Fruit fly (Drosophila melanogaster): ENCODE data around the gene CG13978.

DNA sequence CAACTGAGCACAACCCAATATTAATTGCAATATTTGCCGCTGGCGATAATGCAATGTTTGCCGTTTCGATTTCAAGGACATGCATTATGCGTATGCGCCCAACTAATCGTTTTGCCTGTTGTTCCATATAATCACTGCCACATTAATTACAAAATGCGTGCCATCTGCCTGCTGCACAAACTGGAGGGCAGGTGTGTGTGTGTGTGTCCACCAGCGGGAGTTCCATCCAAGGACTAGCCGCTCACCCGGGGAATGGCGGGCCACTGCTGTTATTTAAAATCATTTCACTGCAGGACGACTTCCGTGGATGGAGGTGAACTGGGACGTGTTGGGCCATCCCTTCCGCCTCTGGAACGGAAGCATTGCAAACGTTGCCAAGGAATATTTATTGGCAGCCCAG lies 18.7 kb upstream of the CG13978 start:
- TF ChIP-seq insv (optimal IDR thresholded peaks at IDR 0.05): no peak
- TF ChIP-seq h (optimal IDR thresholded peaks at IDR 0.05): no peak
- TF ChIP-seq ttk (optimal IDR thresholded peaks at IDR 0.05): no peak
- TF ChIP-seq psq (optimal IDR thresholded peaks at IDR 0.05): no peak
- no peak for TF ChIP-seq Sin3A (optimal IDR thresholded peaks at IDR 0.05)

Measured in Kc167 (cell line).